Fruit fly (Drosophila melanogaster) whole organism, embryonic: ENCODE results near the gene CG34179.
A peak's percentile ranks its signal among the peaks of the same experiment; 100 is the strongest.

ENCODE experiments used
- Atf3 ChIP-seq: fragments of 200-800 bp; sonication (Bioruptor generic); optimal IDR thresholded peaks from 3 replicates; lab custom pipeline; 2016; ENCODE audit warnings: missing biosample characterization, missing genetic modification characterization
- CG10274 ChIP-seq: fragments of 200-800 bp; sonication (Bioruptor generic); optimal IDR thresholded peaks from 3 replicates; lab custom pipeline; 2017; ENCODE audit warnings: missing biosample characterization, mild to moderate bottlenecking, missing genetic modification characterization
- CG12236 ChIP-seq: fragments of 200-800 bp; sonication (Bioruptor generic); optimal IDR thresholded peaks from 2 replicates; lab custom pipeline; 2016; ENCODE audit warnings: missing biosample characterization, missing genetic modification characterization
- CG14441 ChIP-seq: fragments of 200-800 bp; sonication (Bioruptor generic); IDR thresholded peaks from 2 replicates; pipeline ENCODE4 v1.3.6; 2022; ENCODE audit warnings: missing biosample characterization, missing genetic modification characterization
- CG1529 ChIP-seq: fragments of 200-800 bp; sonication (Bioruptor generic); optimal IDR thresholded peaks from 3 replicates; lab custom pipeline; 2018; ENCODE audit warnings: missing biosample characterization, missing genetic modification characterization
- CG16779 ChIP-seq: fragments of 200-800 bp; sonication (Bioruptor generic); IDR thresholded peaks from 2 replicates; pipeline ENCODE4 v1.3.6; 2022; ENCODE audit warnings: missing biosample characterization, missing genetic modification characterization
- CG17912 ChIP-seq: fragments of 200-800 bp; sonication (Bioruptor generic); optimal IDR thresholded peaks from 2 replicates; lab custom pipeline; 2018; ENCODE audit warnings: missing biosample characterization, mild to moderate bottlenecking, missing genetic modification characterization
- CG30020 ChIP-seq: fragments of 200-800 bp; optimal IDR thresholded peaks from 2 replicates; lab custom pipeline; 2019; ENCODE audit warnings: missing biosample characterization, mild to moderate bottlenecking, missing genetic modification characterization, moderate library complexity
- CG30431 ChIP-seq: fragments of 200-800 bp; sonication (Bioruptor generic); optimal IDR thresholded peaks from 2 replicates; lab custom pipeline; 2017; ENCODE audit warnings: missing biosample characterization, missing genetic modification characterization
- CG31224 ChIP-seq: fragments of 200-800 bp; sonication (Bioruptor generic); IDR thresholded peaks from 2 replicates; pipeline ENCODE4 v1.3.6; 2022; ENCODE audit warnings: missing biosample characterization, missing genetic modification characterization
- CG4282 ChIP-seq: fragments of 200-800 bp; sonication (Bioruptor generic); optimal IDR thresholded peaks from 2 replicates; lab custom pipeline; 2016; ENCODE audit warnings: missing biosample characterization, missing genetic modification characterization
- CG4360 ChIP-seq: fragments of 200-800 bp; sonication (Bioruptor generic); IDR thresholded peaks from 2 replicates; pipeline ENCODE4 v1.3.6; 2022; ENCODE audit warnings: missing biosample characterization, missing genetic modification characterization
- CG4404 ChIP-seq: fragments of 200-800 bp; sonication (Bioruptor generic); IDR thresholded peaks from 2 replicates; pipeline ENCODE4 v1.3.6; 2022; ENCODE audit warnings: missing biosample characterization, missing genetic modification characterization
- CG6175 ChIP-seq: fragments of 200-800 bp; sonication (Bioruptor generic); IDR thresholded peaks from 3 replicates; pipeline ENCODE4 v1.3.6; 2022; ENCODE audit warnings: missing biosample characterization, missing genetic modification characterization
- CG7271 ChIP-seq: fragments of 200-800 bp; sonication (Bioruptor generic); optimal IDR thresholded peaks from 2 replicates; lab custom pipeline; 2018; ENCODE audit warnings: missing biosample characterization, mild to moderate bottlenecking, missing genetic modification characterization, moderate library complexity
- CG7928 ChIP-seq: fragments of 200-800 bp; sonication (Bioruptor generic); optimal IDR thresholded peaks from 2 replicates; lab custom pipeline; 2017; ENCODE audit warnings: missing biosample characterization, mild to moderate bottlenecking, missing genetic modification characterization
- CG8924 ChIP-seq: fragments of 200-800 bp; optimal IDR thresholded peaks from 3 replicates; lab custom pipeline; 2019; ENCODE audit warnings: missing biosample characterization, mild to moderate bottlenecking, missing genetic modification characterization, moderate library complexity
- CG9797 ChIP-seq: fragments of 200-800 bp; sonication (Bioruptor generic); optimal IDR thresholded peaks from 3 replicates; lab custom pipeline; 2018; ENCODE audit warnings: missing biosample characterization, mild to moderate bottlenecking, missing genetic modification characterization
- Dp ChIP-seq: fragments of 200-800 bp; sonication (Bioruptor generic); optimal IDR thresholded peaks from 2 replicates; lab custom pipeline; 2018; ENCODE audit warnings: missing biosample characterization, mild to moderate bottlenecking, missing genetic modification characterization, moderate library complexity
- Drgx ChIP-seq: fragments of 200-800 bp; sonication (Bioruptor generic); IDR thresholded peaks from 2 replicates; pipeline ENCODE4 v1.3.6; 2022; ENCODE audit warnings: missing biosample characterization, missing genetic modification characterization
- Eip74EF ChIP-seq, 2 experiments: fragments of 200-800 bp in 1 of 2; fragments of >200 bp in 1 of 2; sonication (Bioruptor generic) in 1 of 2; optimal IDR thresholded peaks; 2 replicates each; lab custom pipeline; 2017 to 2019; ENCODE audit warnings: missing biosample characterization in 2 of 2, missing genetic modification characterization in 2 of 2, mild to moderate bottlenecking in 1 of 2, moderate library complexity in 1 of 2
- HHEX ChIP-seq: fragments of 200-800 bp; sonication (Bioruptor generic); optimal IDR thresholded peaks from 3 replicates; lab custom pipeline; 2017; ENCODE audit warnings: missing biosample characterization, mild to moderate bottlenecking, missing genetic modification characterization, missing genetic modification reagents
- HmgZ ChIP-seq: fragments of 200-800 bp; sonication (Bioruptor generic); optimal IDR thresholded peaks from 2 replicates; lab custom pipeline; 2018; ENCODE audit warnings: missing biosample characterization, mild to moderate bottlenecking, missing genetic modification characterization
- Kr ChIP-seq: fragments of 200-800 bp; sonication (Bioruptor generic); optimal IDR thresholded peaks from 2 replicates; lab custom pipeline; 2017; ENCODE audit warnings: missing biosample characterization, mild to moderate bottlenecking, missing genetic modification characterization
- Med ChIP-seq: fragments of 200-800 bp; sonication (Bioruptor generic); peaks from one replicate; lab custom pipeline; 2016; ENCODE audit warnings: missing biosample characterization, missing genetic modification characterization, mild to moderate bottlenecking, inconsistent platforms, moderate library complexity
- Nf-YC ChIP-seq: fragments of 200-800 bp; optimal IDR thresholded peaks from 3 replicates; lab custom pipeline; 2019; ENCODE audit warnings: missing biosample characterization, mild to moderate bottlenecking, missing genetic modification characterization, moderate library complexity
- Pdp1 ChIP-seq, 2 experiments: fragments of 200-800 bp; sonication (Bioruptor generic); optimal IDR thresholded peaks; 3 replicates each; lab custom pipeline; 2016; ENCODE audit warnings: missing biosample characterization in 2 of 2, missing genetic modification characterization in 2 of 2, mild to moderate bottlenecking in 1 of 2, moderate library complexity in 1 of 2
- ase ChIP-seq: fragments of 200-800 bp; sonication (Bioruptor generic); IDR thresholded peaks from 3 replicates; pipeline ENCODE4 v1.3.6; 2022; ENCODE audit warnings: missing biosample characterization, missing genetic modification characterization
- cad ChIP-seq: fragments of >200 bp; optimal IDR thresholded peaks from 2 replicates; lab custom pipeline; 2017; ENCODE audit warnings: missing biosample characterization, missing genetic modification characterization
- corto ChIP-seq: fragments of 200-800 bp; sonication (Bioruptor generic); optimal IDR thresholded peaks from 2 replicates; lab custom pipeline; 2016; ENCODE audit warnings: missing biosample characterization, mild to moderate bottlenecking, missing genetic modification characterization, moderate library complexity
- crol ChIP-seq: fragments of 200-800 bp; sonication (Bioruptor generic); IDR thresholded peaks from 2 replicates; pipeline ENCODE4 v1.3.6; 2022; ENCODE audit warnings: missing biosample characterization, missing genetic modification characterization
- dmrt99B ChIP-seq: fragments of 200-800 bp; sonication (Bioruptor generic); optimal IDR thresholded peaks from 2 replicates; lab custom pipeline; 2018; ENCODE audit warnings: missing biosample characterization, mild to moderate bottlenecking, missing genetic modification characterization, moderate library complexity
- fd102C ChIP-seq: fragments of 200-800 bp; sonication (Bioruptor generic); optimal IDR thresholded peaks from 2 replicates; lab custom pipeline; 2018; ENCODE audit warnings: missing biosample characterization, mild to moderate bottlenecking, missing genetic modification characterization, moderate library complexity
- fd64A ChIP-seq: fragments of 200-800 bp; sonication (Bioruptor generic); optimal IDR thresholded peaks from 3 replicates; lab custom pipeline; 2018; ENCODE audit warnings: missing biosample characterization, mild to moderate bottlenecking, missing genetic modification characterization
- fu2 ChIP-seq: fragments of 200-800 bp; sonication (Bioruptor generic); optimal IDR thresholded peaks from 2 replicates; lab custom pipeline; 2016; ENCODE audit warnings: missing biosample characterization, missing genetic modification characterization
- ind ChIP-seq: fragments of 200-800 bp; sonication (Bioruptor generic); optimal IDR thresholded peaks from 3 replicates; lab custom pipeline; 2016; ENCODE audit warnings: missing biosample characterization, missing genetic modification characterization
- jigr1 ChIP-seq: fragments of 200-800 bp; sonication (Bioruptor generic); IDR thresholded peaks from 3 replicates; pipeline ENCODE4 v1.3.6; 2022; ENCODE audit warnings: missing biosample characterization, missing genetic modification characterization
- lola ChIP-seq, 3 experiments: fragments of >200 bp in 2 of 3; fragments of 200-800 bp in 1 of 3; sonication (Bioruptor generic) in 1 of 3; optimal IDR thresholded peaks; 2 replicates each; lab custom pipeline; 2017 to 2019; ENCODE audit warnings: missing biosample characterization in 3 of 3, missing genetic modification characterization in 3 of 3, mild to moderate bottlenecking in 1 of 3, moderate library complexity in 1 of 3
- lov ChIP-seq, 2 experiments: fragments of 200-800 bp in 1 of 2; fragments of >200 bp in 1 of 2; sonication (Bioruptor generic) in 1 of 2; IDR thresholded peaks in 1 of 2; optimal IDR thresholded peaks in 1 of 2; 2 replicates in 1 of 2; 3 replicates in 1 of 2; pipeline versions ENCODE4 v1.3.6 to Lab custom; 2017 to 2022; ENCODE audit warnings: missing biosample characterization in 1 of 2, missing genetic modification characterization in 1 of 2
- mirr ChIP-seq: fragments of 200-800 bp; sonication (Bioruptor generic); optimal IDR thresholded peaks from 3 replicates; lab custom pipeline; 2018; ENCODE audit warnings: missing biosample characterization, mild to moderate bottlenecking, missing genetic modification characterization
- pb ChIP-seq: fragments of 200-800 bp; sonication (Bioruptor generic); optimal IDR thresholded peaks from 3 replicates; lab custom pipeline; 2016; ENCODE audit warnings: missing biosample characterization, missing genetic modification characterization
- peb ChIP-seq: fragments of 200-800 bp; sonication (Bioruptor generic); IDR thresholded peaks from 2 replicates; pipeline ENCODE4 v1.3.6; 2022; ENCODE audit warnings: missing biosample characterization, missing genetic modification characterization
- rib ChIP-seq: fragments of 200-800 bp; sonication (Bioruptor generic); IDR thresholded peaks from 2 replicates; pipeline ENCODE4 v1.3.6; 2022; ENCODE audit warnings: missing biosample characterization, missing genetic modification characterization
- run ChIP-seq: fragments of 200-800 bp; sonication (Bioruptor generic); optimal IDR thresholded peaks from 3 replicates; lab custom pipeline; 2018; ENCODE audit warnings: missing biosample characterization, mild to moderate bottlenecking, missing genetic modification characterization
- sqz ChIP-seq: fragments of 200-800 bp; sonication (Bioruptor generic); optimal IDR thresholded peaks from 3 replicates; lab custom pipeline; 2018; ENCODE audit warnings: missing biosample characterization, mild to moderate bottlenecking, missing genetic modification characterization
- tx ChIP-seq: fragments of 200-800 bp; sonication (Bioruptor generic); optimal IDR thresholded peaks from 2 replicates; lab custom pipeline; 2016; ENCODE audit warnings: missing biosample characterization, missing genetic modification characterization
- zfh2 ChIP-seq: fragments of 200-800 bp; sonication (Bioruptor generic); optimal IDR thresholded peaks from 2 replicates; lab custom pipeline; 2016; ENCODE audit warnings: missing biosample characterization, missing genetic modification characterization

Gene CG34179

DNA sequence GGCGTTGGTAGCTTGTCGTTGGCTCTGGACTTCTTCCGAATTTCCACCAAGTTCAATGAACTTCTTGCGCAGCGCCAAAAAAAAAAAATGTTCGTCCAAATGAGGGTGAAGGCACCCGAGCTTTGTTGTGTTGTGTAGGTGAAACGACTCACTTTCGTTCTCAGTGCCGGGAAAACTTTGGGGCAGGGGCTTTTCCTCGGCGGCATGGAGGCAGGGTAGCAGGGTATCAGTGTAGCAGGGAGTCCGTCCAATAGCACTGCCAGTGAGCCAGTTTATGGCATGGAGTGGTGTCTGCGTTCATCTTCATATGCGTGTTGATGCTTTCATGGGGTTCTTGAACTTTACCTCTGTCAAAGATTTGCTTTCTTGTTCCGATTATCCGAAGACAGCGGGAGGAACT is 25.8 kb upstream of the CG34179 start (continued):
- TF ChIP-seq CG17912 (GFP tag; lab: Kevin White, UChicago), result no peak
- TF ChIP-seq CG9797 (GFP tag; lab: Kevin White, UChicago), result no peak
- no peak for TF ChIP-seq CG7271 (tag; lab: Kevin White, UChicago)
- no peak for TF ChIP-seq CG7928 (GFP tag; lab: Kevin White, UChicago)
- no peak for TF ChIP-seq HHEX (GFP tag; lab: Kevin White, UChicago)
- TF ChIP-seq jigr1 (GFP tag; lab: Robert Waterston, UW), result no peak
- TF ChIP-seq fd64A (GFP tag; lab: Kevin White, UChicago), result peak; percentile 8
- TF ChIP-seq Kr (GFP tag; lab: Kevin White, UChicago), result no peak
- TF ChIP-seq ind (GFP tag; lab: Kevin White, UChicago), result no peak
- no peak for TF ChIP-seq mirr (GFP tag; lab: Kevin White, UChicago)
- TF ChIP-seq CG14441, result no peak
- no peak for TF ChIP-seq Nf-YC (tag; lab: Kevin White, UChicago)
- TF ChIP-seq CG30020 (tag; lab: Kevin White, UChicago), result no peak
- TF ChIP-seq CG31224, result no peak
- TF ChIP-seq fu2 (GFP tag; lab: Kevin White, UChicago), result no peak
- no peak for TF ChIP-seq lov (optimal IDR thresholded peaks at IDR 0.05; lab: Kevin White, UChicago)
- TF ChIP-seq lov (GFP tag; IDR thresholded peaks at IDR 0.05; lab: Robert Waterston, UW), result no peak
- no peak for TF ChIP-seq run (tag; lab: Kevin White, UChicago)
- no peak for TF ChIP-seq CG12236 (GFP tag; lab: Kevin White, UChicago)
- no peak for TF ChIP-seq CG1529 (GFP tag; lab: Kevin White, UChicago)
- TF ChIP-seq CG10274 (GFP tag; lab: Kevin White, UChicago), result peak; percentile 34
- no peak for TF ChIP-seq ase (GFP tag; lab: Robert Waterston, UW)
- no peak for TF ChIP-seq corto (GFP tag; lab: Kevin White, UChicago)
- TF ChIP-seq Drgx (GFP tag; lab: Robert Waterston, UW), result no peak
- no peak for TF ChIP-seq HmgZ (tag; lab: Kevin White, UChicago)
- no peak for TF ChIP-seq Eip74EF (GFP tag; optimal IDR thresholded peaks at IDR 0.05; lab: Kevin White, UChicago)
- no peak for TF ChIP-seq cad (GFP tag; lab: Kevin White, UChicago)
- no peak for TF ChIP-seq Pdp1 (GFP tag; optimal IDR thresholded peaks at IDR 0.05; lab: Kevin White, UChicago)
- TF ChIP-seq CG8924 (tag; lab: Kevin White, UChicago), result no peak
- TF ChIP-seq crol (GFP tag; lab: Robert Waterston, UW), result peak; percentile 60; the same call in 1 of the 2 replicates
- TF ChIP-seq Atf3, result no peak
- TF ChIP-seq zfh2 (GFP tag; lab: Kevin White, UChicago), result no peak
- TF ChIP-seq dmrt99B (tag; lab: Kevin White, UChicago), result no peak
- no peak for TF ChIP-seq fd102C (GFP tag; lab: Kevin White, UChicago)
- TF ChIP-seq peb (GFP tag; lab: Robert Waterston, UW), result 0 out of 2 replicates have a peak, but pooled peaks have one; percentile 10
- TF ChIP-seq CG30431 (GFP tag; lab: Kevin White, UChicago), result no peak
- peak; percentile 60 for TF ChIP-seq Med
- TF ChIP-seq CG6175 (GFP tag; lab: Robert Waterston, UW), result no peak
- TF ChIP-seq CG4360, result no peak
- no peak for TF ChIP-seq CG4282 (GFP tag; lab: Kevin White, UChicago)
- peak; percentile 72 for TF ChIP-seq sqz
- no peak for TF ChIP-seq pb (GFP tag; lab: Kevin White, UChicago)
- no peak for TF ChIP-seq CG16779
- TF ChIP-seq tx (GFP tag; lab: Kevin White, UChicago), result no peak
- TF ChIP-seq Dp (GFP tag; lab: Kevin White, UChicago), result no peak
- no peak for TF ChIP-seq CG4404
- TF ChIP-seq rib (GFP tag; lab: Robert Waterston, UW), result 0 out of 2 replicates have a peak, but pooled peaks have one; percentile 43
- no peak for TF ChIP-seq lola (GFP tag; optimal IDR thresholded peaks at IDR 0.05; lab: Kevin White, UChicago)
